Fruit fly (Drosophila melanogaster) whole organism, embryonic: ENCODE results near the gene CG32236.
A peak's percentile ranks its signal among the peaks of the same experiment; 100 is the strongest.

Source experiments
- Asciz ChIP-seq: fragments of 200-800 bp; sonication (Bioruptor generic); optimal IDR thresholded peaks from 2 replicates; lab custom pipeline; 2017; ENCODE audit warnings: missing biosample characterization, mild to moderate bottlenecking, missing genetic modification characterization, missing genetic modification reagents
- Blimp-1 ChIP-seq: fragments of 200-800 bp; sonication (Bioruptor generic); optimal IDR thresholded peaks from 3 replicates; lab custom pipeline; 2018; ENCODE audit warnings: missing biosample characterization, missing genetic modification characterization, mild to moderate bottlenecking, moderate library complexity, missing genetic modification reagents
- CG18262 ChIP-seq: fragments of 200-800 bp; optimal IDR thresholded peaks from 3 replicates; lab custom pipeline; 2019; ENCODE audit warnings: missing biosample characterization, mild to moderate bottlenecking, missing genetic modification characterization, moderate library complexity
- CG2678 ChIP-seq: fragments of 200-800 bp; sonication (Bioruptor generic); optimal IDR thresholded peaks from 3 replicates; lab custom pipeline; 2019; ENCODE audit warnings: missing biosample characterization, mild to moderate bottlenecking, missing genetic modification characterization, moderate library complexity
- CG2712 ChIP-seq: fragments of 200-800 bp; optimal IDR thresholded peaks from 3 replicates; lab custom pipeline; 2019; ENCODE audit warnings: missing biosample characterization, mild to moderate bottlenecking, missing genetic modification characterization, moderate library complexity
- CG42726 ChIP-seq: fragments of 200-800 bp; sonication (Bioruptor generic); IDR thresholded peaks from 2 replicates; pipeline ENCODE4 v1.3.6; 2022; ENCODE audit warnings: missing biosample characterization, missing genetic modification characterization; ENCODE audit not compliant: partially characterized antibody
- CG4282 ChIP-seq: fragments of 200-800 bp; sonication (Bioruptor generic); optimal IDR thresholded peaks from 2 replicates; lab custom pipeline; 2016; ENCODE audit warnings: missing biosample characterization, missing genetic modification characterization
- CG7839 ChIP-seq: fragments of 200-800 bp; sonication (Bioruptor generic); optimal IDR thresholded peaks from 3 replicates; lab custom pipeline; 2018; ENCODE audit warnings: missing biosample characterization, mild to moderate bottlenecking, missing genetic modification characterization, moderate library complexity
- CG9817 ChIP-seq: fragments of 200-800 bp; sonication (Bioruptor generic); optimal IDR thresholded peaks from 2 replicates; lab custom pipeline; 2018; ENCODE audit warnings: missing biosample characterization, mild to moderate bottlenecking, missing genetic modification characterization, moderate library complexity
- Chrac-16 ChIP-seq: fragments of 200-800 bp; sonication (Bioruptor generic); optimal IDR thresholded peaks from 3 replicates; lab custom pipeline; 2016; ENCODE audit warnings: missing biosample characterization, missing genetic modification characterization
- Gsc ChIP-seq: fragments of 200-800 bp; sonication (Bioruptor generic); IDR thresholded peaks from 2 replicates; pipeline ENCODE4 v1.3.6; 2022; ENCODE audit warnings: missing biosample characterization, missing genetic modification characterization
- Med ChIP-seq: fragments of 200-800 bp; sonication (Bioruptor generic); peaks from one replicate; lab custom pipeline; 2016; ENCODE audit warnings: missing biosample characterization, missing genetic modification characterization, mild to moderate bottlenecking, inconsistent platforms, moderate library complexity
- Mes4 ChIP-seq: fragments of 200-800 bp; sonication (Bioruptor generic); optimal IDR thresholded peaks from 2 replicates; lab custom pipeline; 2016; ENCODE audit warnings: missing biosample characterization, missing genetic modification characterization
- Sox100B ChIP-seq: fragments of 200-800 bp; sonication (Bioruptor generic); optimal IDR thresholded peaks from 3 replicates; lab custom pipeline; 2018; ENCODE audit warnings: missing biosample characterization, mild to moderate bottlenecking, missing genetic modification characterization
- Taf1 ChIP-seq: fragments of 200-800 bp; sonication (Bioruptor generic); IDR thresholded peaks from 2 replicates; pipeline ENCODE4 v1.3.6; 2022; ENCODE audit warnings: missing biosample characterization, missing genetic modification characterization
- fd96Cb ChIP-seq: fragments of 200-800 bp; sonication (Bioruptor generic); optimal IDR thresholded peaks from 2 replicates; lab custom pipeline; 2018; ENCODE audit warnings: missing biosample characterization, mild to moderate bottlenecking, missing genetic modification characterization, moderate library complexity
- hth ChIP-seq: fragments of >200 bp; optimal IDR thresholded peaks from 2 replicates; lab custom pipeline; 2017; ENCODE audit warnings: inconsistent platforms
- jigr1 ChIP-seq: fragments of 200-800 bp; sonication (Bioruptor generic); IDR thresholded peaks from 3 replicates; pipeline ENCODE4 v1.3.6; 2022; ENCODE audit warnings: missing biosample characterization, missing genetic modification characterization
- klu ChIP-seq: fragments of 200-800 bp; sonication (Bioruptor generic); IDR thresholded peaks from 2 replicates; pipeline ENCODE4 v1.3.6; 2022; ENCODE audit warnings: missing biosample characterization, missing genetic modification characterization
- lab ChIP-seq: fragments of 200-800 bp; sonication (Bioruptor generic); optimal IDR thresholded peaks from 3 replicates; lab custom pipeline; 2017; ENCODE audit warnings: missing biosample characterization, missing genetic modification characterization, mild to moderate bottlenecking, moderate library complexity, missing genetic modification reagents
- psq ChIP-seq: fragments of 200-800 bp; sonication (Bioruptor generic); optimal IDR thresholded peaks from 2 replicates; lab custom pipeline; 2017; ENCODE audit warnings: missing biosample characterization, missing genetic modification characterization
- sd ChIP-seq: fragments of 200-800 bp; sonication (Bioruptor generic); optimal IDR thresholded peaks from 3 replicates; lab custom pipeline; 2018; ENCODE audit warnings: missing biosample characterization, mild to moderate bottlenecking, missing genetic modification characterization, moderate library complexity

The CG32236 gene

DNA sequence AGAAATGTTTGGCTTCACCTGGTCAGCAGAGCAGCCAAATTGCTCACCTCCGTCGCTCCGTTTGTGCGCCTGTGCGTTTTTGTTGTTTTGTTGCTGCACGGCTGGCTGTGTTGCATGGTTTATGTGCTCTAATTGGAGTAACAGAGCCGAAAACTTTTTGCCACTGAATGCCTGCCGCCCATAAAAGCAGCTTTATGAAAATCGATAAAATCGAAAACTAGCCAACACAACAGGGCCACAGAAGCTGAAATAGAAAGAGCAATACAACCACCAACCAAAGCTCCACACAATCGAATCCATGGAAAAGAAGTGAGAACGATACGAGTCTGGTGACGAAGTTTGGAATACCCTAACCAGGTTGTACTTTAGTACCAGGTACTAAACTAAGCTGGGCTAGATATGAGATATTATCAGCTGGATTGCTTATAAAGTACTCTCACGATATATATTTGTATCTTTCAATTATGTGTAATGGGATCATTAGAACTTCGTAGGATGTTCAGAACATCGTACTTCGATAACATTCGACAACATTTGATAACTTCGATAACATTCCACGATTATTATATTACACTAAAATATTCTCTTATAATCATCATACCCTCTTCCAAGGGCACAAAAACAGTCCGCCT, 48.2 kb downstream of the CG32236 start (continued):
- TF ChIP-seq CG42726 (GFP tag; lab: Robert Waterston, UW), result no peak
- TF ChIP-seq Chrac-16 (GFP tag; lab: Kevin White, UChicago), result no peak
- no peak for TF ChIP-seq klu (GFP tag; lab: Robert Waterston, UW)
- peak; percentile 7 for TF ChIP-seq lab (GFP tag; lab: Kevin White, UChicago)
- TF ChIP-seq CG2678 (tag; lab: Kevin White, UChicago), result peak; percentile 4
- peak; percentile 24 for TF ChIP-seq fd96Cb (tag; lab: Kevin White, UChicago)
- TF ChIP-seq psq, result no peak
- no peak for TF ChIP-seq CG9817
- TF ChIP-seq Asciz, result peak; percentile 36
- TF ChIP-seq CG4282, result no peak
- TF ChIP-seq CG7839, result peak; percentile 17
- TF ChIP-seq hth (lab: Kevin White, UChicago), result no peak
- peak; percentile 3 for TF ChIP-seq Sox100B (GFP tag; lab: Kevin White, UChicago)
- TF ChIP-seq Med (GFP tag; lab: Kevin White, UChicago), result peak; percentile 8
- TF ChIP-seq Blimp-1, result peak; percentile 23
- TF ChIP-seq CG18262 (tag; lab: Kevin White, UChicago), result peak; percentile 37
- peak; percentile 19 for TF ChIP-seq CG2712 (tag; lab: Kevin White, UChicago)
- no peak for TF ChIP-seq Mes4
- peak; percentile 62 for TF ChIP-seq sd (tag; lab: Kevin White, UChicago)
- no peak for TF ChIP-seq jigr1 (GFP tag; lab: Robert Waterston, UW)
- no peak for TF ChIP-seq Taf1
- no peak for TF ChIP-seq Gsc (GFP tag; lab: Robert Waterston, UW)
